Worm (Caenorhabditis elegans) whole organism, L4/young adult: Measurements from ENCODE around the gene C15F1.8.

Experiments used
- W03F9.2 ChIP-seq: fragments of 150-350 bp; optimal IDR thresholded peaks from 2 replicates; lab custom pipeline; 2014; ENCODE audit warnings: missing biosample characterization, missing genetic modification characterization
- dao-5 ChIP-seq: sonication (generic microtip); optimal IDR thresholded peaks from 2 replicates; lab custom pipeline; 2016; ENCODE audit warnings: missing genotype, missing genetic modification characterization, moderate library complexity, missing compliant biosample characterization
- him-1 ChIP-seq: sonication (generic microtip); optimal IDR thresholded peaks from 2 replicates; lab custom pipeline; 2016; ENCODE audit warnings: missing genotype, missing genetic modification reagents, missing genetic modification characterization, missing compliant biosample characterization

- TF ChIP-seq him-1 (tag; lab: Kevin White, UChicago) (no peak), dao-5 (no peak), W03F9.2 (no peak)
Measured at ce11 chrII:6975725-6976124, 1.9 kb downstream of the C15F1.8 start.
